Fruit fly (Drosophila melanogaster): ENCODE results near the gene Prosbeta2R1.

- TF ChIP-seq psq (optimal IDR thresholded peaks at IDR 0.05) = no peak
- no peak for TF ChIP-seq Myc (optimal IDR thresholded peaks at IDR 0.05)
- TF ChIP-seq Sin3A (optimal IDR thresholded peaks at IDR 0.05) = no peak
Observed at dm6 chrX:5776547-5776946, 32.2 kb upstream of the Prosbeta2R1 start, which contains the start of gene CG42264.
